Worm (Caenorhabditis elegans) whole organism, early embryonic: Measurements from ENCODE around the gene xbx-5.

Experiments used
- F13C5.2 ChIP-seq: sonication (generic microtip); optimal IDR thresholded peaks from 2 replicates; lab custom pipeline; 2017; ENCODE audit warnings: mild to moderate bottlenecking, missing genetic modification characterization, inconsistent platforms, missing compliant biosample characterization
- ama-1 ChIP-seq: fragments of 150-350 bp; optimal IDR thresholded peaks from 2 replicates; lab custom pipeline; 2014
- flt-1 ChIP-seq: fragments of 200-800 bp; sonication (Bioruptor generic); IDR thresholded peaks from 2 replicates; pipeline ENCODE4 v1.3.6; 2022; ENCODE audit warnings: missing genetic modification characterization, missing compliant biosample characterization
- hnd-1 ChIP-seq: sonication (generic microtip); optimal IDR thresholded peaks from 2 replicates; lab custom pipeline; 2016; ENCODE audit warnings: missing genetic modification characterization, missing compliant biosample characterization
- pes-1 ChIP-seq: fragments of 200-800 bp; sonication (Bioruptor generic); IDR thresholded peaks from 2 replicates; pipeline ENCODE4 v1.3.6; 2022; ENCODE audit warnings: missing genetic modification reagents, missing genetic modification characterization, missing compliant biosample characterization
- scrt-1 ChIP-seq: fragments of 200-800 bp; sonication (Bioruptor generic); IDR thresholded peaks from 2 replicates; pipeline ENCODE4 v1.3.6; 2022; ENCODE audit warnings: missing genetic modification characterization, missing compliant biosample characterization
- tbx-11 ChIP-seq: fragments of 200-800 bp; sonication (Bioruptor generic); IDR thresholded peaks from 2 replicates; pipeline ENCODE4 v1.3.6; 2022; ENCODE audit warnings: missing genetic modification characterization, missing compliant biosample characterization
- tbx-37 ChIP-seq: fragments of 200-800 bp; sonication (Bioruptor generic); conservative IDR thresholded peaks from 2 replicates; pipeline ENCODE4 v1.3.6; 2022; ENCODE audit warnings: missing genetic modification reagents, missing genetic modification characterization, missing compliant biosample characterization
- tra-4 ChIP-seq: sonication (generic microtip); optimal IDR thresholded peaks from 2 replicates; lab custom pipeline; 2017; ENCODE audit warnings: missing genetic modification characterization, missing compliant biosample characterization

ce11 chrIII:3807590-3807989 lies 3.3 kb upstream of the xbx-5 start:
- TF ChIP-seq ama-1 (lab: Kevin White, UChicago) (no peak), scrt-1 (GFP tag; lab: Robert Waterston, UW) (no peak), F13C5.2 (tag; lab: Kevin White, UChicago) (no peak), tbx-11 (GFP tag; lab: Robert Waterston, UW) (no peak), pes-1 (GFP tag; lab: Robert Waterston, UW) (no peak), hnd-1 (no peak), tra-4 (tag; lab: Kevin White, UChicago) (no peak), flt-1 (GFP tag; lab: Robert Waterston, UW) (no peak), tbx-37 (no peak)
